Worm (Caenorhabditis elegans) whole organism, L4 larva: ENCODE measurements around the gene C17G10.7.

Experiments used
- F10B5.3 ChIP-seq: sonication (generic microtip); optimal IDR thresholded peaks from 2 replicates; lab custom pipeline; 2016; ENCODE audit warnings: mild to moderate bottlenecking, missing genetic modification characterization, missing compliant biosample characterization
- F26F4.8 ChIP-seq: fragments of 200-800 bp; sonication (Bioruptor generic); conservative IDR thresholded peaks from 2 replicates; pipeline ENCODE4 v1.3.6; 2022; ENCODE audit warnings: missing genetic modification characterization, missing compliant biosample characterization
- F44E2.7 ChIP-seq: fragments of 200-800 bp; sonication (Bioruptor generic); IDR thresholded peaks from 2 replicates; pipeline ENCODE4 v2.1.2; 2022; ENCODE audit warnings: missing genetic modification characterization, missing compliant biosample characterization
- F49E8.2 ChIP-seq: sonication (generic microtip); optimal IDR thresholded peaks from 2 replicates; lab custom pipeline; 2016; ENCODE audit warnings: missing compliant biosample characterization, mild to moderate bottlenecking, missing genetic modification characterization, borderline replicate concordance
- R02D3.7 ChIP-seq: fragments of 150-350 bp; sonication (generic microtip); optimal IDR thresholded peaks from 3 replicates; lab custom pipeline; 2014; ENCODE audit warnings: missing biosample characterization, missing genetic modification characterization
- T20F7.1 ChIP-seq: fragments of 200-800 bp; sonication (Bioruptor generic); optimal IDR thresholded peaks from 2 replicates; lab custom pipeline; 2018; ENCODE audit warnings: mild to moderate bottlenecking, missing genetic modification characterization, missing compliant biosample characterization
- Y48G9A.11 ChIP-seq: fragments of 200-800 bp; sonication (Bioruptor generic); IDR thresholded peaks from 2 replicates; pipeline ENCODE4 v1.3.6; 2022; ENCODE audit warnings: missing genetic modification reagents, missing genetic modification characterization, missing compliant biosample characterization
- Y5F2A.4 ChIP-seq: fragments of 200-800 bp; sonication (Bioruptor generic); optimal IDR thresholded peaks from 2 replicates; lab custom pipeline; 2018; ENCODE audit warnings: mild to moderate bottlenecking, missing genetic modification characterization, missing compliant biosample characterization
- ZK546.5 ChIP-seq, 2 experiments: sonication (generic microtip); optimal IDR thresholded peaks; 2 replicates each; lab custom pipeline; 2017; ENCODE audit warnings: missing biosample characterization in 2 of 2, missing genetic modification characterization in 2 of 2
- ceh-82 ChIP-seq: sonication (generic microtip); optimal IDR thresholded peaks from 2 replicates; lab custom pipeline; 2017; ENCODE audit warnings: missing biosample characterization, missing genetic modification characterization
- ces-1 ChIP-seq: fragments of 150-350 bp; sonication (generic microtip); optimal IDR thresholded peaks from 4 replicates; lab custom pipeline; 2014; ENCODE audit warnings: missing biosample characterization, missing genetic modification reagents, missing genetic modification characterization
- cey-2 ChIP-seq: sonication (generic microtip); optimal IDR thresholded peaks from 3 replicates; lab custom pipeline; 2017; ENCODE audit warnings: missing genetic modification characterization, mild to moderate bottlenecking, missing compliant biosample characterization, antibody characterized with exemption, borderline replicate concordance; ENCODE audit not compliant: insufficient read depth
- ctbp-1 ChIP-seq: fragments of 200-800 bp; sonication (Bioruptor generic); IDR thresholded peaks from 2 replicates; pipeline ENCODE4 v1.3.6; 2022; ENCODE audit warnings: missing genetic modification reagents, missing genetic modification characterization, missing compliant biosample characterization
- daf-16 ChIP-seq, 3 experiments: sonication (generic microtip); optimal IDR thresholded peaks; 2 replicates each; lab custom pipeline; 2016 to 2017; ENCODE audit warnings: missing genetic modification characterization in 3 of 3, missing genetic modification reagents in 3 of 3, mild to moderate bottlenecking in 2 of 3, missing compliant biosample characterization in 2 of 3, missing biosample characterization in 1 of 3, moderate library complexity in 1 of 3
- daf-19 ChIP-seq: fragments of 200-800 bp; sonication (Bioruptor generic); conservative IDR thresholded peaks from 2 replicates; pipeline ENCODE4 v1.3.6; 2022; ENCODE audit warnings: missing genetic modification characterization, missing compliant biosample characterization
- dmd-8 ChIP-seq: fragments of 200-800 bp; sonication (Bioruptor generic); IDR thresholded peaks from 2 replicates; pipeline ENCODE4 v1.3.6; 2022; ENCODE audit warnings: missing genetic modification characterization, missing compliant biosample characterization
- dmd-9 ChIP-seq: fragments of 200-800 bp; sonication (Bioruptor generic); IDR thresholded peaks from 2 replicates; pipeline ENCODE4 v1.3.6; 2022; ENCODE audit warnings: missing genetic modification reagents, missing genetic modification characterization, missing compliant biosample characterization
- dve-1 ChIP-seq: sonication (generic microtip); optimal IDR thresholded peaks from 2 replicates; lab custom pipeline; 2017; ENCODE audit warnings: antibody characterized with exemption, mild to moderate bottlenecking, missing genetic modification characterization, missing compliant biosample characterization; ENCODE audit not compliant: insufficient read depth
- egl-27 ChIP-seq: sonication (generic microtip); optimal IDR thresholded peaks from 3 replicates; lab custom pipeline; 2017; ENCODE audit warnings: missing biosample characterization, missing genetic modification reagents, missing genetic modification characterization
- egl-43 ChIP-seq: fragments of 200-800 bp; sonication (Bioruptor generic); IDR thresholded peaks from 2 replicates; pipeline ENCODE4 v1.3.6; 2022; ENCODE audit warnings: missing genetic modification reagents, missing genetic modification characterization, missing compliant biosample characterization
- fkh-10 ChIP-seq: fragments of 150-350 bp; optimal IDR thresholded peaks from 2 replicates; lab custom pipeline; 2014; ENCODE audit warnings: missing biosample characterization, missing genetic modification reagents, missing genetic modification characterization
- gei-8 ChIP-seq: fragments of 200-800 bp; sonication (Bioruptor generic); optimal IDR thresholded peaks from 2 replicates; lab custom pipeline; 2018; ENCODE audit warnings: mild to moderate bottlenecking, missing genetic modification characterization, missing compliant biosample characterization
- hlh-11 ChIP-seq: fragments of 200-800 bp; sonication (Bioruptor generic); optimal IDR thresholded peaks from 2 replicates; lab custom pipeline; 2018; ENCODE audit warnings: mild to moderate bottlenecking, missing genetic modification characterization, missing compliant biosample characterization
- hlh-30 ChIP-seq: sonication (generic microtip); optimal IDR thresholded peaks from 2 replicates; lab custom pipeline; 2017; ENCODE audit warnings: antibody characterized with exemption, mild to moderate bottlenecking, missing genetic modification characterization, missing compliant biosample characterization; ENCODE audit not compliant: insufficient read depth
- lin-13 ChIP-seq: fragments of 150-350 bp; optimal IDR thresholded peaks from 2 replicates; lab custom pipeline; 2014; ENCODE audit warnings: missing biosample characterization, missing genetic modification reagents, missing genetic modification characterization
- lin-38 ChIP-seq: fragments of 200-800 bp; sonication (Bioruptor generic); IDR thresholded peaks from 2 replicates; pipeline ENCODE4 v1.3.6; 2022; ENCODE audit warnings: missing genetic modification reagents, missing genetic modification characterization, missing compliant biosample characterization
- lin-39 ChIP-seq: fragments of 150-350 bp; optimal IDR thresholded peaks from 2 replicates; lab custom pipeline; 2014; ENCODE audit warnings: missing biosample characterization, missing genetic modification reagents, missing genetic modification characterization
- lir-3 ChIP-seq: sonication (generic microtip); optimal IDR thresholded peaks from 2 replicates; lab custom pipeline; 2016; ENCODE audit warnings: mild to moderate bottlenecking, missing genetic modification characterization, missing compliant biosample characterization
- madf-5 ChIP-seq, 2 experiments: fragments of 200-800 bp; sonication (Bioruptor generic); IDR thresholded peaks; 2 replicates each; pipeline ENCODE4 v1.3.6; 2022; ENCODE audit warnings: missing compliant biosample characterization in 2 of 2, missing genetic modification characterization in 2 of 2
- madf-9 ChIP-seq: fragments of 200-800 bp; sonication (Bioruptor generic); conservative IDR thresholded peaks from 2 replicates; pipeline ENCODE4 v1.3.6; 2022; ENCODE audit warnings: missing genetic modification reagents, missing genetic modification characterization, missing compliant biosample characterization
- mdl-1 ChIP-seq, 2 experiments: fragments of 150-350 bp in 1 of 2; sonication (generic microtip) in 1 of 2; optimal IDR thresholded peaks; 2 replicates each; lab custom pipeline; 2014 to 2017; ENCODE audit warnings: missing biosample characterization in 2 of 2, missing genetic modification characterization in 2 of 2
- mdt-29 ChIP-seq: fragments of 200-800 bp; sonication (Bioruptor generic); IDR thresholded peaks from 2 replicates; pipeline ENCODE4 v1.3.6; 2022; ENCODE audit warnings: missing genetic modification reagents, missing genetic modification characterization, missing compliant biosample characterization
- mes-2 ChIP-seq: sonication (generic microtip); optimal IDR thresholded peaks from 2 replicates; lab custom pipeline; 2016; ENCODE audit warnings: missing genotype, mild to moderate bottlenecking, missing genetic modification characterization, missing compliant biosample characterization; ENCODE audit not compliant: poor library complexity, severe bottlenecking
- nhr-10 ChIP-seq: fragments of 150-350 bp; optimal IDR thresholded peaks from 2 replicates; lab custom pipeline; 2014; ENCODE audit warnings: missing biosample characterization, missing genetic modification characterization
- nhr-11 ChIP-seq: fragments of 150-350 bp; optimal IDR thresholded peaks from 2 replicates; lab custom pipeline; 2014; ENCODE audit warnings: missing biosample characterization, missing genetic modification characterization
- nhr-28 ChIP-seq: fragments of 150-350 bp; optimal IDR thresholded peaks from 2 replicates; lab custom pipeline; 2014; ENCODE audit warnings: missing biosample characterization, missing genetic modification characterization
- nhr-41 ChIP-seq: fragments of 200-800 bp; sonication (Bioruptor generic); IDR thresholded peaks from 2 replicates; pipeline ENCODE4 v1.3.6; 2022; ENCODE audit warnings: missing genetic modification reagents, missing genetic modification characterization, missing compliant biosample characterization
- nhr-6 ChIP-seq: fragments of 150-350 bp; optimal IDR thresholded peaks from 2 replicates; lab custom pipeline; 2014; ENCODE audit warnings: missing biosample characterization, missing genetic modification characterization
- nhr-76 ChIP-seq: fragments of 150-350 bp; optimal IDR thresholded peaks from 2 replicates; lab custom pipeline; 2014; ENCODE audit warnings: missing biosample characterization, missing genetic modification characterization
- nhr-77 ChIP-seq: fragments of 150-350 bp; optimal IDR thresholded peaks from 2 replicates; lab custom pipeline; 2014; ENCODE audit warnings: missing biosample characterization, missing genetic modification characterization
- pha-4 ChIP-seq, 2 experiments: fragments of 150-350 bp in 1 of 2; fragments of 200-800 bp in 1 of 2; sonication (Bioruptor generic) in 1 of 2; IDR thresholded peaks in 1 of 2; optimal IDR thresholded peaks in 1 of 2; 2 replicates each; pipeline versions ENCODE4 v1.3.6 to Lab custom; 2014 to 2022; ENCODE audit warnings: missing genetic modification characterization in 2 of 2, missing genetic modification reagents in 2 of 2, missing biosample characterization in 1 of 2, missing compliant biosample characterization in 1 of 2
- rbr-2 ChIP-seq: sonication (generic microtip); optimal IDR thresholded peaks from 2 replicates; lab custom pipeline; 2016; ENCODE audit warnings: missing genotype, missing genetic modification characterization, missing compliant biosample characterization
- set-16 ChIP-seq: fragments of 200-800 bp; sonication (Bioruptor generic); IDR thresholded peaks from 2 replicates; pipeline ENCODE4 v1.3.6; 2022; ENCODE audit warnings: missing genetic modification reagents, missing genetic modification characterization, missing compliant biosample characterization
- snpc-1.2 ChIP-seq: fragments of 200-800 bp; sonication (Bioruptor generic); IDR thresholded peaks from 2 replicates; pipeline ENCODE4 v1.3.6; 2022; ENCODE audit warnings: missing genetic modification reagents, missing genetic modification characterization, missing compliant biosample characterization
- snpc-4 ChIP-seq: fragments of 150-350 bp; optimal IDR thresholded peaks from 2 replicates; lab custom pipeline; 2014; ENCODE audit warnings: missing biosample characterization, missing genetic modification characterization
- tag-97 ChIP-seq: fragments of 200-800 bp; sonication (Bioruptor generic); IDR thresholded peaks from 2 replicates; pipeline ENCODE4 v1.3.6; 2022; ENCODE audit warnings: missing genetic modification characterization, missing compliant biosample characterization
- tra-1 ChIP-seq: fragments of 200-800 bp; sonication (Bioruptor generic); IDR thresholded peaks from 2 replicates; pipeline ENCODE4 v1.3.6; 2022; ENCODE audit warnings: missing genetic modification reagents, missing genetic modification characterization, missing compliant biosample characterization
- zfp-2 ChIP-seq: sonication (generic microtip); optimal IDR thresholded peaks from 2 replicates; lab custom pipeline; 2016; ENCODE audit warnings: mild to moderate bottlenecking, missing genetic modification characterization, missing compliant biosample characterization
- ztf-11 ChIP-seq: fragments of 150-350 bp; optimal IDR thresholded peaks from 2 replicates; lab custom pipeline; 2014; ENCODE audit warnings: missing biosample characterization, missing genetic modification characterization
- ztf-7 ChIP-seq: fragments of 150-350 bp; optimal IDR thresholded peaks from 2 replicates; lab custom pipeline; 2014; ENCODE audit warnings: missing biosample characterization, missing genetic modification characterization

C17G10.7 gene

ce11 chrII:5593377-5593932 is 14.2 kb downstream of the C17G10.7 start, which contains the start of gene cdc-14:
TSS of gene cdc-14 (minus strand) at chrII:5593427.
- TF ChIP-seq dve-1 (tag; lab: Kevin White, UChicago): peak; percentile 81
- no peak for TF ChIP-seq lin-13 (GFP tag; lab: Kevin White, UChicago)
- TF ChIP-seq ztf-7 (tag; lab: Kevin White, UChicago): peak; percentile 49
- TF ChIP-seq zfp-2 (tag; lab: Kevin White, UChicago): no peak
- no peak for TF ChIP-seq nhr-41 (GFP tag; lab: Robert Waterston, UW)
- TF ChIP-seq ztf-11 (tag; lab: Kevin White, UChicago): no peak
- no peak for TF ChIP-seq daf-19 (GFP tag; lab: Robert Waterston, UW)
- TF ChIP-seq ctbp-1 (GFP tag; lab: Robert Waterston, UW): 0 out of 2 replicates have a peak, but pooled peaks have one; percentile 18
- no peak for TF ChIP-seq snpc-1.2 (GFP tag; lab: Robert Waterston, UW)
- no peak for TF ChIP-seq tag-97 (GFP tag; lab: Robert Waterston, UW)
- peak; percentile 75 for TF ChIP-seq lin-38 (GFP tag; lab: Robert Waterston, UW)
- TF ChIP-seq madf-5 (GFP tag; IDR thresholded peaks at IDR 0.05; lab: Robert Waterston, UW): no peak
- TF ChIP-seq rbr-2 (tag; lab: Kevin White, UChicago): peak; percentile 32
- TF ChIP-seq tra-1 (GFP tag; lab: Robert Waterston, UW): no peak
- TF ChIP-seq nhr-76 (tag; lab: Kevin White, UChicago): no peak
- no peak for TF ChIP-seq R02D3.7
- peak; percentile 62 for TF ChIP-seq mes-2 (tag; lab: Kevin White, UChicago)
- no peak for TF ChIP-seq dmd-9 (GFP tag; lab: Robert Waterston, UW)
- peak; percentile 55 for TF ChIP-seq nhr-6
- TF ChIP-seq lir-3: no peak
- peak; percentile 85 for TF ChIP-seq hlh-11 (tag; lab: Kevin White, UChicago)
- no peak for TF ChIP-seq F10B5.3 (tag; lab: Kevin White, UChicago)
- TF ChIP-seq hlh-30 (tag; lab: Kevin White, UChicago): peak; percentile 97
- TF ChIP-seq mdl-1 (tag; optimal IDR thresholded peaks at IDR 0.05; lab: Kevin White, UChicago): peak in 1 of 2 experiments; percentile 72
- no peak for TF ChIP-seq pha-4 (GFP tag; IDR thresholded peaks at IDR 0.05; lab: Robert Waterston, UW)
- peak; percentile 13 for TF ChIP-seq pha-4 (tag; optimal IDR thresholded peaks at IDR 0.05; lab: Kevin White, UChicago)
- peak; percentile 41 for TF ChIP-seq T20F7.1 (GFP tag; lab: Kevin White, UChicago)
- TF ChIP-seq snpc-4 (tag; lab: Kevin White, UChicago): no peak
- peak; percentile 63 for TF ChIP-seq nhr-77
- TF ChIP-seq Y5F2A.4 (GFP tag; lab: Kevin White, UChicago): no peak
- TF ChIP-seq Y48G9A.11 (GFP tag; lab: Robert Waterston, UW): no peak
- TF ChIP-seq mdt-29 (GFP tag; lab: Robert Waterston, UW): no peak
- TF ChIP-seq lin-39: no peak
- TF ChIP-seq dmd-8 (GFP tag; lab: Robert Waterston, UW): no peak
- no peak for TF ChIP-seq gei-8 (GFP tag; lab: Kevin White, UChicago)
- TF ChIP-seq madf-9 (GFP tag; lab: Robert Waterston, UW): no peak
- no peak for TF ChIP-seq F49E8.2 (tag; lab: Kevin White, UChicago)
- TF ChIP-seq nhr-10 (tag; lab: Kevin White, UChicago): no peak
- TF ChIP-seq fkh-10: no peak
- peak in 1 of 2 experiments; percentile 12 for TF ChIP-seq daf-16 (GFP tag; optimal IDR thresholded peaks at IDR 0.05; lab: Kevin White, UChicago)
- TF ChIP-seq daf-16 (tag; optimal IDR thresholded peaks at IDR 0.05; lab: Kevin White, UChicago): peak; percentile 56
- TF ChIP-seq nhr-28 (tag; lab: Kevin White, UChicago): peak; percentile 68
- TF ChIP-seq set-16: no peak
- TF ChIP-seq ZK546.5 (tag; optimal IDR thresholded peaks at IDR 0.05; lab: Kevin White, UChicago): no peak
- TF ChIP-seq F26F4.8 (GFP tag; lab: Robert Waterston, UW): no peak
- TF ChIP-seq ces-1 (GFP tag; lab: Kevin White, UChicago): no peak
- TF ChIP-seq cey-2 (tag; lab: Kevin White, UChicago): no peak
- peak; percentile 86 for TF ChIP-seq nhr-11 (tag; lab: Kevin White, UChicago)
- no peak for TF ChIP-seq egl-43
- TF ChIP-seq F44E2.7 (GFP tag; lab: Robert Waterston, UW): no peak
- TF ChIP-seq egl-27 (tag; lab: Kevin White, UChicago): no peak
- TF ChIP-seq ceh-82 (tag; lab: Kevin White, UChicago): no peak
